Fruit fly (Drosophila melanogaster) whole organism, prepupa: Measurements from ENCODE around the gene Mettl3.

Source experiments
- Blimp-1 ChIP-seq: fragments of 200-800 bp; sonication (Bioruptor generic); optimal IDR thresholded peaks from 3 replicates; lab custom pipeline; 2017; ENCODE audit warnings: missing biosample characterization, missing genetic modification characterization, mild to moderate bottlenecking, moderate library complexity, missing genetic modification reagents
- CG11902 ChIP-seq: fragments of 200-800 bp; sonication (Bioruptor generic); optimal IDR thresholded peaks from 3 replicates; lab custom pipeline; 2016; ENCODE audit warnings: missing biosample characterization, missing genetic modification characterization
- CG3032 ChIP-seq: fragments of 200-800 bp; optimal IDR thresholded peaks from 2 replicates; lab custom pipeline; 2019; ENCODE audit warnings: missing biosample characterization, mild to moderate bottlenecking, missing genetic modification characterization, moderate library complexity
- CG34406 ChIP-seq: fragments of 200-800 bp; sonication (Bioruptor generic); optimal IDR thresholded peaks from 3 replicates; lab custom pipeline; 2016; ENCODE audit warnings: missing biosample characterization, missing genetic modification characterization
- CG6808 ChIP-seq: fragments of 200-800 bp; sonication (Bioruptor generic); optimal IDR thresholded peaks from 3 replicates; lab custom pipeline; 2017; ENCODE audit warnings: missing biosample characterization, missing genetic modification characterization, mild to moderate bottlenecking, moderate library complexity, missing genetic modification reagents
- Gug ChIP-seq: fragments of 200-800 bp; sonication (Bioruptor generic); IDR thresholded peaks from 2 replicates; pipeline ENCODE4 v1.3.6; 2022; ENCODE audit warnings: missing biosample characterization, missing genetic modification characterization
- Hr38 ChIP-seq: sonication (Bioruptor generic); optimal IDR thresholded peaks from 2 replicates; lab custom pipeline; 2016; ENCODE audit warnings: missing biosample characterization, missing genetic modification characterization
- Hr39 ChIP-seq: fragments of 200-800 bp; sonication (Bioruptor generic); optimal IDR thresholded peaks from 2 replicates; lab custom pipeline; 2016; ENCODE audit warnings: missing biosample characterization, missing genetic modification characterization
- lz ChIP-seq: fragments of 200-800 bp; sonication (Bioruptor generic); optimal IDR thresholded peaks from 3 replicates; lab custom pipeline; 2016; ENCODE audit warnings: missing biosample characterization, missing genetic modification characterization

dm6 chr3R:24021895-24022294 lies 10.1 kb upstream of the Mettl3 start:
- TF ChIP-seq Hr39 (GFP tag; lab: Kevin White, UChicago), result no peak
- no peak for TF ChIP-seq Hr38 (GFP tag; lab: Kevin White, UChicago)
- no peak for TF ChIP-seq Gug (GFP tag; lab: Robert Waterston, UW)
- no peak for TF ChIP-seq CG11902 (GFP tag; lab: Kevin White, UChicago)
- TF ChIP-seq CG3032 (tag; lab: Kevin White, UChicago), result no peak
- no peak for TF ChIP-seq CG34406 (GFP tag; lab: Kevin White, UChicago)
- no peak for TF ChIP-seq Blimp-1 (GFP tag; lab: Kevin White, UChicago)
- TF ChIP-seq lz (GFP tag; lab: Kevin White, UChicago), result no peak
- no peak for TF ChIP-seq CG6808 (GFP tag; lab: Kevin White, UChicago)
